Fruit fly (Drosophila melanogaster) whole organism, embryonic: ENCODE data around the gene CG1738.
A peak's percentile ranks its signal among the peaks of the same experiment; 100 is the strongest.

Source experiments
- CG11504 ChIP-seq: fragments of 200-800 bp; sonication (Bioruptor generic); optimal IDR thresholded peaks from 3 replicates; lab custom pipeline; 2019; ENCODE audit warnings: missing biosample characterization, mild to moderate bottlenecking, missing genetic modification characterization, moderate library complexity
- CG12391 ChIP-seq: fragments of 200-800 bp; sonication (Bioruptor generic); optimal IDR thresholded peaks from 3 replicates; lab custom pipeline; 2018; ENCODE audit warnings: missing biosample characterization, mild to moderate bottlenecking, missing genetic modification characterization, moderate library complexity
- CG12744 ChIP-seq: fragments of 200-800 bp; sonication (Bioruptor generic); optimal IDR thresholded peaks from 2 replicates; lab custom pipeline; 2016; ENCODE audit warnings: missing biosample characterization, missing genetic modification characterization
- CG12942 ChIP-seq: fragments of 200-800 bp; sonication (Bioruptor generic); optimal IDR thresholded peaks from 3 replicates; lab custom pipeline; 2016; ENCODE audit warnings: missing biosample characterization, missing genetic modification characterization
- CG15011 ChIP-seq: fragments of 200-800 bp; sonication (Bioruptor generic); optimal IDR thresholded peaks from 3 replicates; lab custom pipeline; 2018; ENCODE audit warnings: missing biosample characterization, mild to moderate bottlenecking, missing genetic modification characterization
- CG1603 ChIP-seq: fragments of 200-800 bp; sonication (Bioruptor generic); optimal IDR thresholded peaks from 2 replicates; lab custom pipeline; 2019; ENCODE audit warnings: missing biosample characterization, mild to moderate bottlenecking, missing genetic modification characterization, moderate library complexity
- CG2678 ChIP-seq: fragments of 200-800 bp; sonication (Bioruptor generic); optimal IDR thresholded peaks from 3 replicates; lab custom pipeline; 2019; ENCODE audit warnings: missing biosample characterization, mild to moderate bottlenecking, missing genetic modification characterization, moderate library complexity
- CG2889 ChIP-seq: fragments of 200-800 bp; sonication (Bioruptor generic); IDR thresholded peaks from 3 replicates; pipeline ENCODE4 v1.3.6; 2022; ENCODE audit warnings: missing biosample characterization, missing genetic modification characterization
- CG3065 ChIP-seq: fragments of 200-800 bp; sonication (Bioruptor generic); optimal IDR thresholded peaks from 2 replicates; lab custom pipeline; 2016; ENCODE audit warnings: missing biosample characterization, missing genetic modification characterization
- CG43689 ChIP-seq: fragments of 200-800 bp; sonication (Bioruptor generic); IDR thresholded peaks from 2 replicates; pipeline ENCODE4 v1.3.6; 2022; ENCODE audit warnings: missing biosample characterization, missing genetic modification characterization
- CG4707 ChIP-seq: fragments of 200-800 bp; sonication (Bioruptor generic); optimal IDR thresholded peaks from 2 replicates; lab custom pipeline; 2018; ENCODE audit warnings: missing biosample characterization, mild to moderate bottlenecking, missing genetic modification characterization, moderate library complexity
- CG6813 ChIP-seq: fragments of 200-800 bp; sonication (Bioruptor generic); optimal IDR thresholded peaks from 2 replicates; lab custom pipeline; 2017; ENCODE audit warnings: missing biosample characterization, missing genetic modification characterization, mild to moderate bottlenecking, moderate library complexity, missing genetic modification reagents
- CG6854 ChIP-seq: fragments of 200-800 bp; sonication (Bioruptor generic); optimal IDR thresholded peaks from 3 replicates; lab custom pipeline; 2017; ENCODE audit warnings: missing biosample characterization, mild to moderate bottlenecking, missing genetic modification characterization
- CG7372 ChIP-seq: fragments of 200-800 bp; sonication (Bioruptor generic); IDR thresholded peaks from 2 replicates; pipeline ENCODE4 v1.3.6; 2022; ENCODE audit warnings: missing biosample characterization, missing genetic modification characterization
- CG8290 ChIP-seq, 3 experiments: fragments of 200-800 bp; sonication (Bioruptor generic); optimal IDR thresholded peaks; 2 replicates each; lab custom pipeline; 2016 to 2019; ENCODE audit warnings: missing biosample characterization in 3 of 3, missing genetic modification characterization in 3 of 3, mild to moderate bottlenecking in 2 of 3, moderate library complexity in 1 of 3
- CG8478 ChIP-seq: fragments of >200 bp; optimal IDR thresholded peaks from 2 replicates; lab custom pipeline; 2018
- CoRest ChIP-seq: fragments of 200-800 bp; sonication (Bioruptor generic); optimal IDR thresholded peaks from 3 replicates; lab custom pipeline; 2018; ENCODE audit warnings: missing biosample characterization, mild to moderate bottlenecking, missing genetic modification characterization, moderate library complexity
- D19B ChIP-seq: fragments of 200-800 bp; sonication (Bioruptor generic); optimal IDR thresholded peaks from 2 replicates; lab custom pipeline; 2017; ENCODE audit warnings: missing biosample characterization, mild to moderate bottlenecking, missing genetic modification characterization
- Deaf1 ChIP-seq: fragments of 200-800 bp; optimal IDR thresholded peaks from 3 replicates; lab custom pipeline; 2019; ENCODE audit warnings: missing biosample characterization, mild to moderate bottlenecking, missing genetic modification characterization, moderate library complexity
- Ets65A ChIP-seq: fragments of 200-800 bp; sonication (Bioruptor generic); peaks from one replicate; lab custom pipeline; 2016; ENCODE audit warnings: missing biosample characterization, missing genetic modification characterization
- HLH54F ChIP-seq: fragments of 200-800 bp; sonication (Bioruptor generic); optimal IDR thresholded peaks from 3 replicates; lab custom pipeline; 2016; ENCODE audit warnings: missing biosample characterization, missing genetic modification characterization
- Med ChIP-seq: fragments of 200-800 bp; sonication (Bioruptor generic); peaks from one replicate; lab custom pipeline; 2016; ENCODE audit warnings: missing biosample characterization, missing genetic modification characterization, mild to moderate bottlenecking, inconsistent platforms, moderate library complexity
- Mes4 ChIP-seq: fragments of 200-800 bp; sonication (Bioruptor generic); optimal IDR thresholded peaks from 2 replicates; lab custom pipeline; 2016; ENCODE audit warnings: missing biosample characterization, missing genetic modification characterization
- PHDP ChIP-seq: fragments of 200-800 bp; sonication (Bioruptor generic); optimal IDR thresholded peaks from 3 replicates; lab custom pipeline; 2018; ENCODE audit warnings: missing biosample characterization, mild to moderate bottlenecking, missing genetic modification characterization, moderate library complexity
- ab ChIP-seq: fragments of 200-800 bp; sonication (Bioruptor generic); optimal IDR thresholded peaks from 2 replicates; lab custom pipeline; 2016; ENCODE audit warnings: missing biosample characterization, missing genetic modification characterization
- bab2 ChIP-seq: fragments of 200-800 bp; sonication (Bioruptor generic); optimal IDR thresholded peaks from 2 replicates; lab custom pipeline; 2016; ENCODE audit warnings: missing biosample characterization, missing genetic modification characterization
- bbx ChIP-seq: fragments of 200-800 bp; sonication (Bioruptor generic); IDR thresholded peaks from 2 replicates; pipeline ENCODE4 v1.3.6; 2022; ENCODE audit warnings: missing biosample characterization, missing genetic modification characterization; ENCODE audit not compliant: partially characterized antibody
- crp ChIP-seq, 2 experiments: fragments of 200-800 bp; sonication (Bioruptor generic); optimal IDR thresholded peaks; 2 replicates in 1 of 2; 3 replicates in 1 of 2; lab custom pipeline; 2017; ENCODE audit warnings: missing biosample characterization in 2 of 2, missing genetic modification characterization in 2 of 2, mild to moderate bottlenecking in 1 of 2, moderate library complexity in 1 of 2
- disco-r ChIP-seq: fragments of 200-800 bp; sonication (Bioruptor generic); optimal IDR thresholded peaks from 2 replicates; lab custom pipeline; 2016; ENCODE audit warnings: missing biosample characterization, missing genetic modification characterization
- dpn ChIP-seq, 2 experiments: fragments of 200-800 bp; sonication (Bioruptor generic); optimal IDR thresholded peaks; 3 replicates each; lab custom pipeline; 2016; ENCODE audit warnings: missing biosample characterization in 2 of 2, missing genetic modification characterization in 2 of 2
- esg ChIP-seq: fragments of 200-800 bp; sonication (Bioruptor generic); conservative IDR thresholded peaks from 2 replicates; pipeline ENCODE4 v1.3.6; 2022; ENCODE audit warnings: missing biosample characterization, missing genetic modification characterization
- exex ChIP-seq: fragments of 200-800 bp; sonication (Bioruptor generic); optimal IDR thresholded peaks from 4 replicates; lab custom pipeline; 2018; ENCODE audit warnings: missing biosample characterization, mild to moderate bottlenecking, missing genetic modification characterization, moderate library complexity
- grau ChIP-seq: fragments of 200-800 bp; optimal IDR thresholded peaks from 3 replicates; lab custom pipeline; 2019; ENCODE audit warnings: missing biosample characterization, mild to moderate bottlenecking, missing genetic modification characterization, moderate library complexity
- gsb ChIP-seq: fragments of 200-800 bp; sonication (Bioruptor generic); IDR thresholded peaks from 2 replicates; pipeline ENCODE4 v1.3.6; 2022; ENCODE audit warnings: missing biosample characterization, missing genetic modification characterization
- jigr1 ChIP-seq: fragments of 200-800 bp; sonication (Bioruptor generic); IDR thresholded peaks from 3 replicates; pipeline ENCODE4 v1.3.6; 2022; ENCODE audit warnings: missing biosample characterization, missing genetic modification characterization
- kni ChIP-seq: fragments of 200-800 bp; sonication (Bioruptor generic); optimal IDR thresholded peaks from 3 replicates; lab custom pipeline; 2017; ENCODE audit warnings: mild to moderate bottlenecking, missing biosample characterization, missing genetic modification reagents, missing genetic modification characterization
- lmd ChIP-seq: fragments of 200-800 bp; sonication (Bioruptor generic); IDR thresholded peaks from 2 replicates; pipeline ENCODE4 v1.3.6; 2022; ENCODE audit warnings: missing biosample characterization, missing genetic modification characterization
- mirr ChIP-seq: fragments of 200-800 bp; sonication (Bioruptor generic); optimal IDR thresholded peaks from 3 replicates; lab custom pipeline; 2018; ENCODE audit warnings: missing biosample characterization, mild to moderate bottlenecking, missing genetic modification characterization
- nerfin-2 ChIP-seq: fragments of 200-800 bp; sonication (Bioruptor generic); IDR thresholded peaks from 2 replicates; pipeline ENCODE4 v1.3.6; 2022; ENCODE audit warnings: missing biosample characterization, missing genetic modification characterization; ENCODE audit not compliant: partially characterized antibody
- org-1 ChIP-seq: fragments of 200-800 bp; sonication (Bioruptor generic); optimal IDR thresholded peaks from 2 replicates; lab custom pipeline; 2017; ENCODE audit warnings: missing biosample characterization, missing genetic modification characterization
- psq ChIP-seq: fragments of 200-800 bp; sonication (Bioruptor generic); optimal IDR thresholded peaks from 2 replicates; lab custom pipeline; 2017; ENCODE audit warnings: missing biosample characterization, missing genetic modification characterization
- sd ChIP-seq: fragments of 200-800 bp; sonication (Bioruptor generic); optimal IDR thresholded peaks from 3 replicates; lab custom pipeline; 2018; ENCODE audit warnings: missing biosample characterization, mild to moderate bottlenecking, missing genetic modification characterization, moderate library complexity
- sens ChIP-seq: fragments of 200-800 bp; sonication (Bioruptor generic); peaks from one replicate; lab custom pipeline; 2016; ENCODE audit warnings: missing biosample characterization, missing genetic modification characterization
- sisA ChIP-seq: fragments of 200-800 bp; sonication (Bioruptor generic); IDR thresholded peaks from 2 replicates; pipeline ENCODE4 v1.3.6; 2022; ENCODE audit warnings: missing biosample characterization, missing genetic modification characterization
- tap ChIP-seq: fragments of 200-800 bp; optimal IDR thresholded peaks from 3 replicates; lab custom pipeline; 2019; ENCODE audit warnings: missing biosample characterization, mild to moderate bottlenecking, missing genetic modification characterization, moderate library complexity
- toy ChIP-seq: fragments of 200-800 bp; sonication (Bioruptor generic); IDR thresholded peaks from 2 replicates; pipeline ENCODE4 v1.3.6; 2022; ENCODE audit warnings: missing biosample characterization, missing genetic modification characterization
- ttk ChIP-seq: fragments of 200-800 bp; sonication (Bioruptor generic); IDR thresholded peaks from 2 replicates; pipeline ENCODE4 v2.1.2; 2022; ENCODE audit warnings: missing biosample characterization, missing genetic modification characterization
- zfh1 ChIP-seq: fragments of 200-800 bp; sonication (Bioruptor generic); IDR thresholded peaks from 3 replicates; pipeline ENCODE4 v1.3.6; 2022; ENCODE audit warnings: missing biosample characterization, missing genetic modification characterization

CG1738 gene

dm6 chrX:11371613-11372012, 22.8 kb downstream of the CG1738 start:
- TF ChIP-seq ab (GFP tag; lab: Kevin White, UChicago): no peak
- no peak for TF ChIP-seq CG43689 (GFP tag; lab: Robert Waterston, UW)
- no peak for TF ChIP-seq CG8478 (lab: Kevin White, UChicago)
- TF ChIP-seq Ets65A: peak; percentile 51
- no peak for TF ChIP-seq crp (GFP tag; optimal IDR thresholded peaks at IDR 0.05; lab: Kevin White, UChicago)
- TF ChIP-seq sens: peak; percentile 52
- TF ChIP-seq disco-r: no peak
- TF ChIP-seq CG12391: no peak

DNA sequence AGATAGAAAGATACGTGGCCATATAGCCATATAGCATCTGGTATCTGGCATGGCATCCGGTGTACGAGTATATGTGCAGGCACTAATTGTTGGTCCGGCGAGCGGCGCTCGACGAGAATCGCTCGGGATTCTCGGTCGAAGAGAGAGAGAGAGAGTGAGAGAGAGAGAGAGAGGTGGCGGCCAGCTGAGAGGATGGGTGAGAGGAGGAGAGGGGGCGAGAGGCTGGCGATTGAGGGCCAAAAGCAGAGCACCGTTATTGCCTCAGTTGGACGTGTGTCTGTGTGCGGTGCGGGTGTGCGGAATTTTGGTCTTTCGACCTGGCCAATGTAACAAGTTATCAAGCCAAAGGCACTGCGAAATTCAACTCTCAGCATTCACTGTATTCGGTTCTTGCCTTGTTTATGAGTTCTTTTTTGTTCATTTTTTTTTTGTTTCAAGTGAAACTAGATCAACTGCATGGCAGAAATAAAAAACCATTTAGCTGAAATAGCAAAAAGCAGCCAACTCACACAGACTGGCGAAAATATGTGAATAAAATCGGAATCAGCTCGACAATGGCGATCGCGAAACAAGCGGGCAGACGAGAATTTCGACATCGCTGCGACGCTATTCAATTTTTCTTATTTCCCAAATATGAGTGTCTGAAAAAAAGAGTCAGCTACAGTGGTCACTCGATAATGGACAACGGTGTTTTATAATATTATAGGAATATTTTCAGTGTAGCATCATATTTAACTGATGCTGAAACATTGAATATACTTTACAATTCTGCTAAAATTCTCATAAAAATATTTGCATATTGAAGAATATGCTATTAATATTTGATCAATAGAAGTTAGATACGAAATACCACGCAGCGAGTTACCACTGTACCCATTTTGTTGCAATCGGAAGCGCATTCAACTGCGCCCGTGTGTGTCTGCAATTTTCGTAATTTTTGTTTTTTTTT, 24.2 kb downstream of the CG1738 start:
- TF ChIP-seq CG7372 (GFP tag; lab: Robert Waterston, UW) (0 out of 2 replicates have a peak, but pooled peaks have one; percentile 23), D19B (GFP tag; lab: Kevin White, UChicago) (no peak), gsb (GFP tag; lab: Robert Waterston, UW) (no peak), Mes4 (GFP tag; lab: Kevin White, UChicago) (no peak), CG3065 (GFP tag; lab: Kevin White, UChicago) (no peak), HLH54F (no peak), CG8290 (GFP tag; optimal IDR thresholded peaks at IDR 0.05; lab: Kevin White, UChicago) (no peak), CG8290 (tag; optimal IDR thresholded peaks at IDR 0.05; lab: Kevin White, UChicago) (no peak), CG6854 (GFP tag; lab: Kevin White, UChicago) (no peak), CG6813 (no peak), bab2 (GFP tag; lab: Kevin White, UChicago) (no peak), lmd (GFP tag; lab: Robert Waterston, UW) (peak; percentile 40; the same call in 1 of the 2 replicates), CG2889 (GFP tag; lab: Robert Waterston, UW) (no peak), Deaf1 (peak; percentile 4), kni (no peak), toy (GFP tag; lab: Robert Waterston, UW) (no peak), CG4707 (no peak), sd (peak; percentile 6), psq (no peak), CG2678 (tag; lab: Kevin White, UChicago) (peak; percentile 3), tap (tag; lab: Kevin White, UChicago) (no peak), grau (tag; lab: Kevin White, UChicago) (peak; percentile 60), jigr1 (GFP tag; lab: Robert Waterston, UW) (no peak), ttk (GFP tag; lab: Robert Waterston, UW) (peak; percentile 18; the same call in 1 of the 2 replicates), CG12942 (GFP tag; lab: Kevin White, UChicago) (no peak), dpn (GFP tag; optimal IDR thresholded peaks at IDR 0.05; lab: Kevin White, UChicago) (no peak), mirr (no peak), esg (GFP tag; lab: Robert Waterston, UW) (peak; percentile 30; the same call in 1 of the 2 replicates), CG15011 (no peak), CG11504 (tag; lab: Kevin White, UChicago) (peak; percentile 27), CG12744 (GFP tag; lab: Kevin White, UChicago) (no peak), exex (no peak), PHDP (tag; lab: Kevin White, UChicago) (no peak), Med (GFP tag; lab: Kevin White, UChicago) (peak; percentile 32), CG1603 (tag; lab: Kevin White, UChicago) (no peak), zfh1 (GFP tag; lab: Robert Waterston, UW) (no peak), CoRest (tag; lab: Kevin White, UChicago) (no peak), bbx (GFP tag; lab: Robert Waterston, UW) (no peak), nerfin-2 (GFP tag; lab: Robert Waterston, UW) (no peak), org-1 (GFP tag; lab: Kevin White, UChicago) (no peak), sisA (GFP tag; lab: Robert Waterston, UW) (no peak)
